Worm (Caenorhabditis elegans): ENCODE measurements around the gene clec-169.

DNA sequence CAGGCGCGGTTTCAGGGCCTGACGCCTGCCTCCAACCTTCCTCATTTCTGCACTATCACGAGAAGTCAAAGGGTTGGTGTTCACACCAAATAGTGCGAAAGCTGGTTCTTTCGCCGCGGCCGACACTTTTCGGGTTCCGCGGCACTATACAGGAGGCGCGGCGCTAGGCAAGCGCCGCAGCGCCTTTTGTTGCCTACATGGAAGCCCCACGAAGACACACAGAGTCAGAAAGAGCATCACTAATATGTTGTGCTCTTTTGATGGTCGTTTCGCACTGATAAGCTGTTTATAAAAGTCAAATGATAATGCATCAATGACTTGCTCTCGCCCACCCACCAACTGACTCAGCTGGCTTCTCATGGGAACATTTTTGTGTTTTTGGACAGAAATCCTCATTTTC, 49.2 kb upstream of the clec-169 start:
- TF ChIP-seq nhr-25 (tag; optimal IDR thresholded peaks at IDR 0.05) (no peak), nhr-10 (tag; optimal IDR thresholded peaks at IDR 0.05) (no peak), lin-11 (tag; optimal IDR thresholded peaks at IDR 0.05) (no peak), mdl-1 (tag; optimal IDR thresholded peaks at IDR 0.05) (no peak), nhr-11 (tag; optimal IDR thresholded peaks at IDR 0.05) (no peak), elt-3 (tag; optimal IDR thresholded peaks at IDR 0.05) (no peak), fos-1 (tag; optimal IDR thresholded peaks at IDR 0.05) (peak; percentile 78), ztf-4 (tag; optimal IDR thresholded peaks at IDR 0.05) (no peak), blmp-1 (tag; optimal IDR thresholded peaks at IDR 0.05; ENCODE audit: insufficient read depth) (no peak), mbf-1 (tag; optimal IDR thresholded peaks at IDR 0.05) (no peak), R02D3.7 (tag; optimal IDR thresholded peaks at IDR 0.05) (no peak), ceh-82 (tag; optimal IDR thresholded peaks at IDR 0.05) (no peak), elt-1 (tag; optimal IDR thresholded peaks at IDR 0.05) (no peak)
